Fruit fly (Drosophila melanogaster) whole organism, embryonic: ENCODE measurements around the gene CG44385.
A peak's percentile ranks its signal among the peaks of the same experiment; 100 is the strongest.

Source experiments
- BEAF-32 ChIP-seq: fragments of 200-800 bp; sonication (Bioruptor generic); optimal IDR thresholded peaks from 3 replicates; lab custom pipeline; 2017; ENCODE audit warnings: missing biosample characterization, missing genetic modification characterization, mild to moderate bottlenecking, moderate library complexity, missing genetic modification reagents
- BtbVII ChIP-seq: fragments of 200-800 bp; sonication (Bioruptor generic); optimal IDR thresholded peaks from 3 replicates; lab custom pipeline; 2017; ENCODE audit warnings: missing biosample characterization, mild to moderate bottlenecking, missing genetic modification characterization
- C15 ChIP-seq: fragments of 200-800 bp; sonication (Bioruptor generic); IDR thresholded peaks from 3 replicates; pipeline ENCODE4 v1.3.6; 2022; ENCODE audit warnings: missing biosample characterization, missing genetic modification characterization
- CG10431 ChIP-seq: fragments of 200-800 bp; sonication (Bioruptor generic); optimal IDR thresholded peaks from 3 replicates; lab custom pipeline; 2018; ENCODE audit warnings: missing biosample characterization, mild to moderate bottlenecking, missing genetic modification characterization
- CG11085 ChIP-seq: fragments of 200-800 bp; sonication (Bioruptor generic); IDR thresholded peaks from 2 replicates; pipeline ENCODE4 v1.3.6; 2022; ENCODE audit warnings: missing biosample characterization, missing genetic modification characterization
- CG11398 ChIP-seq: fragments of 200-800 bp; sonication (Bioruptor generic); optimal IDR thresholded peaks from 2 replicates; lab custom pipeline; 2016; ENCODE audit warnings: missing biosample characterization, missing genetic modification characterization
- CG15073 ChIP-seq: fragments of 200-800 bp; sonication (Bioruptor generic); optimal IDR thresholded peaks from 2 replicates; lab custom pipeline; 2016; ENCODE audit warnings: missing biosample characterization, missing genetic modification characterization
- CG15696 ChIP-seq: fragments of 200-800 bp; sonication (Bioruptor generic); optimal IDR thresholded peaks from 2 replicates; lab custom pipeline; 2019; ENCODE audit warnings: missing biosample characterization, mild to moderate bottlenecking, missing genetic modification characterization, moderate library complexity
- CG1603 ChIP-seq: fragments of 200-800 bp; sonication (Bioruptor generic); optimal IDR thresholded peaks from 2 replicates; lab custom pipeline; 2019; ENCODE audit warnings: missing biosample characterization, mild to moderate bottlenecking, missing genetic modification characterization, moderate library complexity
- CG17612 ChIP-seq: fragments of 200-800 bp; sonication (Bioruptor generic); IDR thresholded peaks from 2 replicates; pipeline ENCODE4 v1.3.6; 2022; ENCODE audit warnings: missing biosample characterization, missing genetic modification characterization
- CG18262 ChIP-seq: fragments of 200-800 bp; optimal IDR thresholded peaks from 3 replicates; lab custom pipeline; 2019; ENCODE audit warnings: missing biosample characterization, mild to moderate bottlenecking, missing genetic modification characterization, moderate library complexity
- CG18476 ChIP-seq: fragments of 200-800 bp; sonication (Bioruptor generic); optimal IDR thresholded peaks from 2 replicates; lab custom pipeline; 2016; ENCODE audit warnings: missing biosample characterization, mild to moderate bottlenecking, missing genetic modification characterization
- CG2712 ChIP-seq: fragments of 200-800 bp; optimal IDR thresholded peaks from 3 replicates; lab custom pipeline; 2019; ENCODE audit warnings: missing biosample characterization, mild to moderate bottlenecking, missing genetic modification characterization, moderate library complexity
- CG32532 ChIP-seq: fragments of 200-800 bp; sonication (Bioruptor generic); IDR thresholded peaks from 2 replicates; pipeline ENCODE4 v1.3.6; 2022; ENCODE audit warnings: missing biosample characterization, missing genetic modification characterization
- CG32767 ChIP-seq: fragments of 200-800 bp; sonication (Bioruptor generic); IDR thresholded peaks from 2 replicates; pipeline ENCODE4 v1.3.6; 2022; ENCODE audit warnings: missing biosample characterization, missing genetic modification characterization
- CG34224 ChIP-seq: fragments of 200-800 bp; sonication (Bioruptor generic); IDR thresholded peaks from 3 replicates; pipeline ENCODE4 v1.3.6; 2022; ENCODE audit warnings: missing biosample characterization, missing genetic modification characterization; ENCODE audit not compliant: partially characterized antibody
- CG42726 ChIP-seq: fragments of 200-800 bp; sonication (Bioruptor generic); IDR thresholded peaks from 2 replicates; pipeline ENCODE4 v1.3.6; 2022; ENCODE audit warnings: missing biosample characterization, missing genetic modification characterization; ENCODE audit not compliant: partially characterized antibody
- CG4328 ChIP-seq: fragments of 200-800 bp; sonication (Bioruptor generic); optimal IDR thresholded peaks from 3 replicates; lab custom pipeline; 2017; ENCODE audit warnings: missing biosample characterization, missing genetic modification reagents, missing genetic modification characterization
- CG5180 ChIP-seq: fragments of 200-800 bp; sonication (Bioruptor generic); optimal IDR thresholded peaks from 3 replicates; lab custom pipeline; 2017; ENCODE audit warnings: missing biosample characterization, missing genetic modification characterization, mild to moderate bottlenecking, moderate library complexity, missing genetic modification reagents
- CG7839 ChIP-seq: fragments of 200-800 bp; sonication (Bioruptor generic); optimal IDR thresholded peaks from 3 replicates; lab custom pipeline; 2018; ENCODE audit warnings: missing biosample characterization, mild to moderate bottlenecking, missing genetic modification characterization, moderate library complexity
- CTCF ChIP-seq: fragments of 200-800 bp; sonication (Bioruptor generic); optimal IDR thresholded peaks from 2 replicates; lab custom pipeline; 2017; ENCODE audit warnings: missing biosample characterization, mild to moderate bottlenecking, missing genetic modification characterization, moderate library complexity
- Dip2 ChIP-seq: fragments of 200-800 bp; sonication (Bioruptor generic); IDR thresholded peaks from 2 replicates; pipeline ENCODE4 v1.3.6; 2022; ENCODE audit warnings: missing biosample characterization, missing genetic modification characterization
- E2f1 ChIP-seq: fragments of 200-800 bp; sonication (Bioruptor generic); IDR thresholded peaks from 2 replicates; pipeline ENCODE4 v1.3.6; 2022; ENCODE audit warnings: missing biosample characterization, missing genetic modification characterization
- Fer2 ChIP-seq: fragments of 200-800 bp; sonication (Bioruptor generic); optimal IDR thresholded peaks from 2 replicates; lab custom pipeline; 2018; ENCODE audit warnings: missing biosample characterization, mild to moderate bottlenecking, missing genetic modification characterization, moderate library complexity
- H15 ChIP-seq: fragments of 200-800 bp; sonication (Bioruptor generic); IDR thresholded peaks from 3 replicates; pipeline ENCODE4 v1.3.6; 2022; ENCODE audit warnings: missing biosample characterization, missing genetic modification characterization
- H2.0 ChIP-seq: fragments of 200-800 bp; sonication (Bioruptor generic); IDR thresholded peaks from 2 replicates; pipeline ENCODE4 v1.3.6; 2022; ENCODE audit warnings: missing biosample characterization, missing genetic modification characterization
- HLHmδ ChIP-seq: fragments of 200-800 bp; sonication (Bioruptor generic); optimal IDR thresholded peaks from 2 replicates; lab custom pipeline; 2018; ENCODE audit warnings: missing biosample characterization, mild to moderate bottlenecking, missing genetic modification characterization, moderate library complexity
- HmgD ChIP-seq: fragments of 200-800 bp; sonication (Bioruptor generic); optimal IDR thresholded peaks from 3 replicates; lab custom pipeline; 2016; ENCODE audit warnings: missing biosample characterization, missing genetic modification characterization
- Med ChIP-seq: fragments of 200-800 bp; sonication (Bioruptor generic); peaks from one replicate; lab custom pipeline; 2016; ENCODE audit warnings: missing biosample characterization, missing genetic modification characterization, mild to moderate bottlenecking, inconsistent platforms, moderate library complexity
- Myb ChIP-seq: fragments of 200-800 bp; sonication (Bioruptor generic); optimal IDR thresholded peaks from 2 replicates; lab custom pipeline; 2016; ENCODE audit warnings: missing biosample characterization, missing genetic modification characterization
- Rfx ChIP-seq: fragments of 200-800 bp; sonication (Bioruptor generic); IDR thresholded peaks from 2 replicates; pipeline ENCODE4 v1.3.6; 2022; ENCODE audit warnings: missing biosample characterization, missing genetic modification characterization
- Sry-β ChIP-seq: fragments of 200-800 bp; sonication (Bioruptor generic); optimal IDR thresholded peaks from 2 replicates; lab custom pipeline; 2018; ENCODE audit warnings: missing biosample characterization, mild to moderate bottlenecking, missing genetic modification characterization, moderate library complexity
- Sry-δ ChIP-seq: fragments of 200-800 bp; sonication (Bioruptor generic); optimal IDR thresholded peaks from 2 replicates; lab custom pipeline; 2016; ENCODE audit warnings: missing biosample characterization, missing genetic modification characterization
- Taf1 ChIP-seq: fragments of 200-800 bp; sonication (Bioruptor generic); IDR thresholded peaks from 2 replicates; pipeline ENCODE4 v1.3.6; 2022; ENCODE audit warnings: missing biosample characterization, missing genetic modification characterization
- ara ChIP-seq: fragments of 200-800 bp; sonication (Bioruptor generic); IDR thresholded peaks from 2 replicates; pipeline ENCODE4 v1.3.6; 2022; ENCODE audit warnings: missing biosample characterization, missing genetic modification characterization
- bab2 ChIP-seq: fragments of 200-800 bp; sonication (Bioruptor generic); optimal IDR thresholded peaks from 2 replicates; lab custom pipeline; 2016; ENCODE audit warnings: missing biosample characterization, missing genetic modification characterization
- bcd ChIP-seq: fragments of 200-800 bp; sonication (Bioruptor generic); optimal IDR thresholded peaks from 2 replicates; lab custom pipeline; 2017; ENCODE audit warnings: missing biosample characterization, mild to moderate bottlenecking, missing genetic modification characterization
- cg ChIP-seq: fragments of 200-800 bp; sonication (Bioruptor generic); optimal IDR thresholded peaks from 3 replicates; lab custom pipeline; 2019; ENCODE audit warnings: missing biosample characterization, mild to moderate bottlenecking, missing genetic modification characterization, moderate library complexity
- gcm ChIP-seq: fragments of 200-800 bp; sonication (Bioruptor generic); optimal IDR thresholded peaks from 2 replicates; lab custom pipeline; 2019; ENCODE audit warnings: missing biosample characterization, mild to moderate bottlenecking, missing genetic modification characterization, moderate library complexity
- gcm2 ChIP-seq: fragments of 200-800 bp; sonication (Bioruptor generic); optimal IDR thresholded peaks from 2 replicates; lab custom pipeline; 2016; ENCODE audit warnings: missing biosample characterization, missing genetic modification characterization
- kah ChIP-seq: fragments of 200-800 bp; sonication (Bioruptor generic); optimal IDR thresholded peaks from 2 replicates; lab custom pipeline; 2018; ENCODE audit warnings: missing biosample characterization, mild to moderate bottlenecking, missing genetic modification characterization
- kay ChIP-seq: fragments of 200-800 bp; sonication (Bioruptor generic); optimal IDR thresholded peaks from 2 replicates; lab custom pipeline; 2016; ENCODE audit warnings: missing biosample characterization, missing genetic modification characterization
- mam ChIP-seq: fragments of 200-800 bp; sonication (Bioruptor generic); optimal IDR thresholded peaks from 3 replicates; lab custom pipeline; 2016; ENCODE audit warnings: missing biosample characterization, missing genetic modification characterization
- phol ChIP-seq: fragments of 200-800 bp; sonication (Bioruptor generic); optimal IDR thresholded peaks from 3 replicates; lab custom pipeline; 2018; ENCODE audit warnings: missing biosample characterization, mild to moderate bottlenecking, missing genetic modification characterization, moderate library complexity
- sens ChIP-seq: fragments of 200-800 bp; sonication (Bioruptor generic); peaks from one replicate; lab custom pipeline; 2016; ENCODE audit warnings: missing biosample characterization, missing genetic modification characterization
- seq ChIP-seq: fragments of 200-800 bp; sonication (Bioruptor generic); IDR thresholded peaks from 2 replicates; pipeline ENCODE4 v1.3.6; 2022; ENCODE audit warnings: missing biosample characterization, missing genetic modification characterization
- tin ChIP-seq: fragments of 200-800 bp; sonication (Bioruptor generic); optimal IDR thresholded peaks from 3 replicates; lab custom pipeline; 2016; ENCODE audit warnings: missing biosample characterization, missing genetic modification characterization
- vvl ChIP-seq: fragments of 200-800 bp; sonication (Bioruptor generic); IDR thresholded peaks from 2 replicates; pipeline ENCODE4 v1.3.6; 2022; ENCODE audit warnings: missing biosample characterization, missing genetic modification characterization
- yki ChIP-seq: fragments of >200 bp; optimal IDR thresholded peaks from 3 replicates; lab custom pipeline; 2018

CG44385 gene

dm6 chrX:11155808-11156589, 23.8 kb upstream of the CG44385 start (continued):
- peak; percentile 55 for TF ChIP-seq cg
- TF ChIP-seq E2f1 (GFP tag; lab: Robert Waterston, UW), result no peak
- peak; percentile 2 for TF ChIP-seq sens (GFP tag; lab: Kevin White, UChicago)
- peak; percentile 7 for TF ChIP-seq phol
- TF ChIP-seq Med (GFP tag; lab: Kevin White, UChicago), result peak; percentile 64
- TF ChIP-seq H15 (GFP tag; lab: Robert Waterston, UW), result no peak
- TF ChIP-seq CG34224 (GFP tag; lab: Robert Waterston, UW), result no peak
- TF ChIP-seq mam (GFP tag; lab: Kevin White, UChicago), result no peak
- TF ChIP-seq CG11398 (GFP tag; lab: Kevin White, UChicago), result no peak
- no peak for TF ChIP-seq BEAF-32 (GFP tag; lab: Kevin White, UChicago)
- peak; percentile 58 for TF ChIP-seq Rfx (GFP tag; lab: Robert Waterston, UW)
- no peak for TF ChIP-seq Myb (GFP tag; lab: Kevin White, UChicago)
- peak; percentile 28 for TF ChIP-seq CG2712 (tag; lab: Kevin White, UChicago)
- TF ChIP-seq CG15073 (GFP tag; lab: Kevin White, UChicago), result no peak
- TF ChIP-seq Sry-δ, result no peak
- no peak for TF ChIP-seq Taf1 (GFP tag; lab: Robert Waterston, UW)
- peak; percentile 69 for TF ChIP-seq CG32532 (GFP tag; lab: Robert Waterston, UW)
- TF ChIP-seq kay (GFP tag; lab: Kevin White, UChicago), result peak; percentile 30

dm6 chrX:11154511-11155197, 22.4 kb upstream of the CG44385 start:
- no peak for TF ChIP-seq tin
- TF ChIP-seq Dip2 (GFP tag; lab: Robert Waterston, UW), result no peak
- no peak for TF ChIP-seq CG17612 (GFP tag; lab: Robert Waterston, UW)
- no peak for TF ChIP-seq CG18262
- no peak for TF ChIP-seq bcd (GFP tag; lab: Kevin White, UChicago)
- TF ChIP-seq kah (GFP tag; lab: Kevin White, UChicago), result peak; percentile 9
- TF ChIP-seq CG15696, result no peak
- no peak for TF ChIP-seq HLHmδ
- TF ChIP-seq CG10431 (GFP tag; lab: Kevin White, UChicago), result no peak
- TF ChIP-seq CG11398 (GFP tag; lab: Kevin White, UChicago), result no peak
- no peak for TF ChIP-seq ara
- TF ChIP-seq CG5180, result no peak
- TF ChIP-seq Sry-β, result no peak
- TF ChIP-seq gcm2 (GFP tag; lab: Kevin White, UChicago), result no peak
- no peak for TF ChIP-seq C15 (GFP tag; lab: Robert Waterston, UW)
- no peak; the same call in 1 of the 2 replicates for TF ChIP-seq seq (GFP tag; lab: Robert Waterston, UW)
- TF ChIP-seq H2.0, result no peak
- TF ChIP-seq CG32767 (GFP tag; lab: Robert Waterston, UW), result 0 out of 2 replicates have a peak, but pooled peaks have one; percentile 31
- TF ChIP-seq yki (lab: Kevin White, UChicago), result peak; percentile 43
- TF ChIP-seq CG11085 (GFP tag; lab: Robert Waterston, UW), result no peak
- TF ChIP-seq HmgD (GFP tag; lab: Kevin White, UChicago), result no peak
- no peak for TF ChIP-seq CG1603 (tag; lab: Kevin White, UChicago)
- no peak; the same call in 1 of the 2 replicates for TF ChIP-seq vvl (GFP tag; lab: Robert Waterston, UW)
- no peak for TF ChIP-seq CTCF (GFP tag; lab: Kevin White, UChicago)
- TF ChIP-seq Fer2 (tag; lab: Kevin White, UChicago), result no peak
- TF ChIP-seq cg, result peak; percentile 25
- TF ChIP-seq BtbVII, result no peak
- TF ChIP-seq phol, result peak; percentile 36
- TF ChIP-seq CG18476 (GFP tag; lab: Kevin White, UChicago), result no peak
- TF ChIP-seq CG7839 (tag; lab: Kevin White, UChicago), result no peak
- no peak for TF ChIP-seq gcm
- no peak for TF ChIP-seq bab2 (GFP tag; lab: Kevin White, UChicago)
- no peak for TF ChIP-seq CG42726
- TF ChIP-seq CG4328, result no peak
